Worm (Caenorhabditis elegans) whole organism, young adult: ENCODE results near the gene srbc-54.

Experiments used
- B0019.2 ChIP-seq: fragments of 200-800 bp; sonication (Bioruptor generic); conservative IDR thresholded peaks from 2 replicates; pipeline ENCODE4 v1.3.6; 2022; ENCODE audit warnings: missing genetic modification reagents, missing genetic modification characterization, missing compliant biosample characterization
- B0035.1 ChIP-seq: sonication (generic microtip); optimal IDR thresholded peaks from 2 replicates; lab custom pipeline; 2016; ENCODE audit warnings: missing genetic modification characterization, mild to moderate bottlenecking, missing compliant biosample characterization, missing genotype, missing genetic modification reagents
- Y95B8A.8 ChIP-seq: fragments of 200-800 bp; sonication (Bioruptor generic); IDR thresholded peaks from 2 replicates; pipeline ENCODE4 v1.3.6; 2022; ENCODE audit warnings: missing genetic modification reagents, missing genetic modification characterization, missing compliant biosample characterization
- akir-1 ChIP-seq: fragments of 200-800 bp; sonication (Bioruptor generic); optimal IDR thresholded peaks from 2 replicates; lab custom pipeline; 2018; ENCODE audit warnings: mild to moderate bottlenecking, missing genetic modification characterization, moderate library complexity, missing compliant biosample characterization
- attf-3 ChIP-seq: fragments of 200-800 bp; sonication (Bioruptor generic); conservative IDR thresholded peaks from 2 replicates; pipeline ENCODE4 v1.3.6; 2022; ENCODE audit warnings: missing genetic modification reagents, missing genetic modification characterization, missing compliant biosample characterization
- ccch-3 ChIP-seq: fragments of 200-800 bp; sonication (Bioruptor generic); optimal IDR thresholded peaks from 2 replicates; lab custom pipeline; 2018; ENCODE audit warnings: mild to moderate bottlenecking, missing genetic modification characterization, missing compliant biosample characterization
- cebp-1 ChIP-seq, 2 experiments: fragments of 200-800 bp in 1 of 2; sonication (Bioruptor generic) in 1 of 2; sonication (generic microtip) in 1 of 2; IDR thresholded peaks in 1 of 2; optimal IDR thresholded peaks in 1 of 2; 2 replicates each; pipeline versions ENCODE4 v1.3.6 to Lab custom; 2017 to 2022; ENCODE audit warnings: missing compliant biosample characterization in 2 of 2, missing genetic modification characterization in 2 of 2, mild to moderate bottlenecking in 1 of 2, missing genetic modification reagents in 1 of 2, moderate library complexity in 1 of 2
- ceh-27 ChIP-seq: fragments of 200-800 bp; sonication (Bioruptor generic); optimal IDR thresholded peaks from 2 replicates; lab custom pipeline; 2018; ENCODE audit warnings: mild to moderate bottlenecking, missing genetic modification characterization, moderate library complexity, missing compliant biosample characterization
- ceh-79 ChIP-seq: sonication (generic microtip); optimal IDR thresholded peaks from 2 replicates; lab custom pipeline; 2017; ENCODE audit warnings: mild to moderate bottlenecking, missing genetic modification characterization, missing compliant biosample characterization
- chd-7 ChIP-seq: sonication (generic microtip); optimal IDR thresholded peaks from 2 replicates; lab custom pipeline; 2016; ENCODE audit warnings: mild to moderate bottlenecking, missing genetic modification characterization, moderate library complexity, missing compliant biosample characterization
- hsf-1 ChIP-seq: fragments of 200-800 bp; sonication (Bioruptor generic); IDR thresholded peaks from 2 replicates; pipeline ENCODE4 v1.3.6; 2022; ENCODE audit warnings: missing genetic modification reagents, missing genetic modification characterization, missing compliant biosample characterization
- lin-26 ChIP-seq: fragments of 200-800 bp; sonication (Bioruptor generic); IDR thresholded peaks from 2 replicates; pipeline ENCODE4 v1.3.6; 2022; ENCODE audit warnings: missing genetic modification reagents, missing genetic modification characterization, missing compliant biosample characterization
- lir-1 ChIP-seq: fragments of 200-800 bp; sonication (Bioruptor generic); conservative IDR thresholded peaks from 2 replicates; pipeline ENCODE4 v1.3.6; 2022; ENCODE audit warnings: missing genetic modification reagents, missing genetic modification characterization, missing compliant biosample characterization
- lsl-1 ChIP-seq: fragments of 200-800 bp; sonication (Bioruptor generic); optimal IDR thresholded peaks from 2 replicates; lab custom pipeline; 2018; ENCODE audit warnings: mild to moderate bottlenecking, missing genetic modification characterization, moderate library complexity, missing compliant biosample characterization
- madf-8 ChIP-seq: fragments of 200-800 bp; sonication (Bioruptor generic); conservative IDR thresholded peaks from 2 replicates; pipeline ENCODE4 v1.3.6; 2022; ENCODE audit warnings: missing genetic modification reagents, missing genetic modification characterization, missing compliant biosample characterization
- mes-4 ChIP-seq: sonication (generic microtip); optimal IDR thresholded peaks from 2 replicates; lab custom pipeline; 2016; ENCODE audit warnings: missing genotype, missing genetic modification characterization, missing compliant biosample characterization
- nfya-1 ChIP-seq: sonication (generic microtip); optimal IDR thresholded peaks from 2 replicates; lab custom pipeline; 2017; ENCODE audit warnings: antibody characterized with exemption, missing compliant biosample characterization, missing genetic modification characterization, borderline replicate concordance; ENCODE audit not compliant: insufficient read depth
- nfya-2 ChIP-seq: fragments of 200-800 bp; sonication (Bioruptor generic); IDR thresholded peaks from 2 replicates; pipeline ENCODE4 v1.3.6; 2022; ENCODE audit warnings: missing genetic modification reagents, missing genetic modification characterization, missing compliant biosample characterization
- repo-1 ChIP-seq: sonication (generic microtip); optimal IDR thresholded peaks from 2 replicates; lab custom pipeline; 2017; ENCODE audit warnings: mild to moderate bottlenecking, missing genetic modification characterization, missing compliant biosample characterization
- tbx-9 ChIP-seq: sonication (generic microtip); optimal IDR thresholded peaks from 2 replicates; lab custom pipeline; 2016; ENCODE audit warnings: borderline replicate concordance, missing genetic modification characterization, inconsistent platforms, missing compliant biosample characterization
- unc-130 ChIP-seq: sonication (generic microtip); optimal IDR thresholded peaks from 2 replicates; lab custom pipeline; 2016; ENCODE audit warnings: missing genetic modification reagents, missing genetic modification characterization, missing compliant biosample characterization

srbc-54 gene

ce11 chrV:15792409-15792808 is 41.1 kb downstream of the srbc-54 start, which contains the start of gene T26E4.4:
Gene T26E4.4 (minus strand): TSS chrV:15792509.
- no peak for TF ChIP-seq cebp-1 (GFP tag; IDR thresholded peaks at IDR 0.05; lab: Robert Waterston, UW)
- TF ChIP-seq cebp-1 (tag; optimal IDR thresholded peaks at IDR 0.05; lab: Kevin White, UChicago): no peak
- no peak for TF ChIP-seq lin-26 (GFP tag; lab: Robert Waterston, UW)
- TF ChIP-seq, all 124 proteins: peak for 0

DNA sequence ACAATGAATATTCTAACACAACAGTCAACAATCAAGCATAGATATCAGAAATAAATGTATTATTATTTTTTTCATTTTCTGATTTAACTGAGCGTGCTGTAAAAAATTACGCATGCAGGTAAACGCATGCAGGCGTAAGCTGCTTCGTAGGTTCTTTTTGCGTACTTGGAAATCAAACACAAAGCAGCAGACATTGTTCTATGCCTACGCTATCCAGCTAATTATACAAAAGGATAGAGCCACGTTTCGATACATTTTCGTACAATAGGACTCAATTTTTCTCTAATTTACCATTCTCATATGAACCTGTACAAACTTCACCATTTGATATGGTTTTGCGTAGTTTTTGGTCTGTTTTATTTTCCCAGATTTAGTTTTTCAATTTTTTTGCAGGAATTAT is 51.0 kb downstream of the srbc-54 start, which contains the start of gene T26E4.3:
T26E4.3 (plus strand) TSS at position 301 of the 400 bp plus-strand sequence.
- TF ChIP-seq attf-3 (GFP tag; lab: Robert Waterston, UW): no peak
- TF ChIP-seq B0019.2 (GFP tag; lab: Robert Waterston, UW): no peak
- TF ChIP-seq tbx-9 (tag; lab: Kevin White, UChicago): no peak
- TF ChIP-seq ceh-27 (GFP tag; lab: Kevin White, UChicago): no peak
- TF ChIP-seq ceh-79 (tag; lab: Kevin White, UChicago): no peak
- TF ChIP-seq nfya-2 (GFP tag; lab: Robert Waterston, UW): no peak
- TF ChIP-seq chd-7 (tag; lab: Kevin White, UChicago): no peak
- TF ChIP-seq lsl-1 (GFP tag; lab: Kevin White, UChicago): no peak
- no peak for TF ChIP-seq madf-8
- TF ChIP-seq repo-1 (tag; lab: Kevin White, UChicago): no peak
- TF ChIP-seq mes-4: no peak
- TF ChIP-seq lir-1: no peak
- no peak for TF ChIP-seq lin-26 (GFP tag; lab: Robert Waterston, UW)
- no peak for TF ChIP-seq B0035.1
- no peak for TF ChIP-seq hsf-1 (GFP tag; lab: Robert Waterston, UW)
- no peak for TF ChIP-seq ccch-3 (GFP tag; lab: Kevin White, UChicago)
- no peak for TF ChIP-seq akir-1
- TF ChIP-seq nfya-1 (tag; lab: Kevin White, UChicago): no peak
- TF ChIP-seq Y95B8A.8: no peak
- TF ChIP-seq unc-130 (GFP tag; lab: Kevin White, UChicago): no peak
